Fruit fly (Drosophila melanogaster) whole organism, pupa: ENCODE data around the gene ND-B16.6.
"Not testable (repeated sequence)": the region's sequence is repeated elsewhere in the genome, so short reads cannot be mapped to it uniquely, and the experiment has no call there.

Experiments used
- CG10348 ChIP-seq: fragments of 200-800 bp; sonication (Bioruptor generic); IDR thresholded peaks from 2 replicates; pipeline ENCODE4 v1.3.6; 2022; ENCODE audit warnings: missing biosample characterization, missing genetic modification characterization
- CG12605 ChIP-seq: fragments of 200-800 bp; sonication (Bioruptor generic); IDR thresholded peaks from 2 replicates; pipeline ENCODE4 v1.3.6; 2022; ENCODE audit warnings: missing biosample characterization, missing genetic modification characterization
- CG13204 ChIP-seq: fragments of 200-800 bp; sonication (Bioruptor generic); optimal IDR thresholded peaks from 2 replicates; lab custom pipeline; 2018; ENCODE audit warnings: missing biosample characterization, mild to moderate bottlenecking, missing genetic modification characterization, moderate library complexity
- CG14655 ChIP-seq: fragments of 200-800 bp; sonication (Bioruptor generic); optimal IDR thresholded peaks from 3 replicates; lab custom pipeline; 2017; ENCODE audit warnings: mild to moderate bottlenecking, missing biosample characterization, missing genetic modification reagents, missing genetic modification characterization
- CG15710 ChIP-seq: fragments of 200-800 bp; sonication (Bioruptor generic); optimal IDR thresholded peaks from 2 replicates; lab custom pipeline; 2018; ENCODE audit warnings: missing biosample characterization, mild to moderate bottlenecking, missing genetic modification characterization, moderate library complexity
- CG17806 ChIP-seq: fragments of 200-800 bp; sonication (Bioruptor generic); optimal IDR thresholded peaks from 2 replicates; lab custom pipeline; 2018; ENCODE audit warnings: missing biosample characterization, mild to moderate bottlenecking, missing genetic modification characterization, moderate library complexity
- CG32121 ChIP-seq: fragments of 200-800 bp; sonication (Bioruptor generic); IDR thresholded peaks from 2 replicates; pipeline ENCODE4 v1.3.6; 2022; ENCODE audit warnings: missing biosample characterization, missing genetic modification characterization
- CG34367 ChIP-seq: fragments of 200-800 bp; sonication (Bioruptor generic); optimal IDR thresholded peaks from 2 replicates; lab custom pipeline; 2018; ENCODE audit warnings: missing biosample characterization, mild to moderate bottlenecking, missing genetic modification characterization
- CG4496 ChIP-seq: fragments of 200-800 bp; sonication (Bioruptor generic); IDR thresholded peaks from 3 replicates; pipeline ENCODE4 v1.3.6; 2022; ENCODE audit warnings: missing biosample characterization, missing genetic modification characterization
- CG8159 ChIP-seq: fragments of 200-800 bp; sonication (Bioruptor generic); optimal IDR thresholded peaks from 3 replicates; lab custom pipeline; 2018; ENCODE audit warnings: missing biosample characterization, mild to moderate bottlenecking, missing genetic modification characterization, moderate library complexity
- CG8301 ChIP-seq: fragments of 200-800 bp; sonication (Bioruptor generic); optimal IDR thresholded peaks from 2 replicates; lab custom pipeline; 2018; ENCODE audit warnings: missing biosample characterization, mild to moderate bottlenecking, missing genetic modification characterization
- CG9948 ChIP-seq: fragments of 200-800 bp; sonication (Bioruptor generic); optimal IDR thresholded peaks from 2 replicates; lab custom pipeline; 2018; ENCODE audit warnings: missing biosample characterization, mild to moderate bottlenecking, missing genetic modification characterization, moderate library complexity
- D1 ChIP-seq: fragments of 200-800 bp; sonication (Bioruptor generic); optimal IDR thresholded peaks from 2 replicates; lab custom pipeline; 2018; ENCODE audit warnings: missing biosample characterization, mild to moderate bottlenecking, missing genetic modification characterization, moderate library complexity
- EcR ChIP-seq: fragments of 200-800 bp; sonication (Bioruptor generic); optimal IDR thresholded peaks from 3 replicates; lab custom pipeline; 2019; ENCODE audit warnings: missing biosample characterization, missing genetic modification characterization, mild to moderate bottlenecking, moderate library complexity, missing genetic modification reagents
- Ets98B ChIP-seq: fragments of 200-800 bp; sonication (Bioruptor generic); IDR thresholded peaks from 2 replicates; pipeline ENCODE4 v1.3.6; 2022; ENCODE audit warnings: missing biosample characterization, missing genetic modification characterization
- Pif1A ChIP-seq: fragments of 200-800 bp; sonication (Bioruptor generic); optimal IDR thresholded peaks from 3 replicates; lab custom pipeline; 2016; ENCODE audit warnings: missing biosample characterization, missing genetic modification characterization
- Pif1B ChIP-seq: fragments of 200-800 bp; sonication (Bioruptor generic); optimal IDR thresholded peaks from 3 replicates; lab custom pipeline; 2016; ENCODE audit warnings: missing biosample characterization, missing genetic modification characterization
- Snoo ChIP-seq: fragments of 200-800 bp; sonication (Bioruptor generic); optimal IDR thresholded peaks from 3 replicates; lab custom pipeline; 2017; ENCODE audit warnings: missing biosample characterization, mild to moderate bottlenecking, missing genetic modification characterization, inconsistent platforms
- fd96Ca ChIP-seq: fragments of 200-800 bp; sonication (Bioruptor generic); IDR thresholded peaks from 3 replicates; pipeline ENCODE4 v1.3.6; 2022; ENCODE audit warnings: missing biosample characterization, missing genetic modification characterization
- gl ChIP-seq: fragments of 200-800 bp; sonication (Bioruptor generic); optimal IDR thresholded peaks from 2 replicates; lab custom pipeline; 2018; ENCODE audit warnings: missing biosample characterization, mild to moderate bottlenecking, missing genetic modification characterization
- rn ChIP-seq: fragments of 200-800 bp; sonication (Bioruptor generic); IDR thresholded peaks from 2 replicates; pipeline ENCODE4 v1.3.6; 2022; ENCODE audit warnings: missing biosample characterization, missing genetic modification characterization

ND-B16.6 gene

DNA sequence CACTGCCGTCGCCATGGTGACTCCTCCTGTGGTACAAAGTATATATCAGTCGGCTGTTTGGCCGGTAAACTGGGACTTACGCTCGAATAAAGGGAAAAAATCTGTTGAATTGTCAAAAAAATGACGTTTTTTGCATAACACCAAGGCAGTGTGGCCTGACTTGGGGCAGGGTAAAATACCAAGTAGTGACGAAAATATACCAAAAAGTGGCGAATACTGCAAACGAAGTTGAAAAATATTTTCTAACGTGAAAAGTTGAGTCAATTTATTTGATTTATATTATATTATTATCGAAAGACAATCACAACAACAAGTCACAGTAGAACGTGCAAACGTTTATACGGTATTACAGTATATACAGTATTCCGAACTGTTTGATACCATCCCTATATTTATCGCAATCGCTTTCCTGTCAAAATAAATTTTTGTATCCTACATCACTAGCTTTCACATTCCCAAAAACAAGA lies at the start of gene ND-B16.6, which contains the start of gene kdn:
ND-B16.6 (minus strand) TSS at position 189 of the 467 bp plus-strand sequence.
kdn (plus strand) TSS at position 417 of the 467 bp plus-strand sequence.
- TF ChIP-seq CG10348 (GFP tag; lab: Robert Waterston, UW), result no peak
- TF ChIP-seq gl, result no peak
- no peak for TF ChIP-seq D1 (tag; lab: Kevin White, UChicago)
- TF ChIP-seq rn (GFP tag; lab: Robert Waterston, UW), result no peak
- no peak for TF ChIP-seq fd96Ca (GFP tag; lab: Robert Waterston, UW)
- no peak for TF ChIP-seq CG8159 (tag; lab: Kevin White, UChicago)
- no peak for TF ChIP-seq Ets98B (GFP tag; lab: Robert Waterston, UW)

DNA sequence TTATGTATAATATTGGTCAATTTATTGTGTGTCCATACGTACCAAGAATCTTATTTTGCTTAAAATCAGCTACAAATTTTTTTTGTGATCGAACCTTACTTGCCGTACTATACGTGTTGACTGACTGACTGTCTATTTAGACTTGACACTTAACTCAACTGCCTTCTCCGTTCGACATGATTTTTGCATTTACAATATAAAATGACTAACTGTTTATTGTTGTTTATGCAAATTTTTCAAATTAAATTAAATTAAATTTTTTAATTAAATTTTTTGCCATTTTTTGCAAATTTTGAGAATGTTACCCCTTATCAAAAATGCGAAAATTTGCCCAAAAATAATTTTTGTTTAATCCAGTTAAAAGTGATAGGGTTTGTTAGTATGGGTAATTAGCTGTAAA lies 49.8 kb upstream of the ND-B16.6 start, which contains the start of gene CG33669:
CG33669 (minus strand) TSS at position 101 of the 400 bp plus-strand sequence.
- TF ChIP-seq CG12605, Ets98B, CG10348 (GFP tag; lab: Robert Waterston, UW): not testable (repeated sequence)

DNA sequence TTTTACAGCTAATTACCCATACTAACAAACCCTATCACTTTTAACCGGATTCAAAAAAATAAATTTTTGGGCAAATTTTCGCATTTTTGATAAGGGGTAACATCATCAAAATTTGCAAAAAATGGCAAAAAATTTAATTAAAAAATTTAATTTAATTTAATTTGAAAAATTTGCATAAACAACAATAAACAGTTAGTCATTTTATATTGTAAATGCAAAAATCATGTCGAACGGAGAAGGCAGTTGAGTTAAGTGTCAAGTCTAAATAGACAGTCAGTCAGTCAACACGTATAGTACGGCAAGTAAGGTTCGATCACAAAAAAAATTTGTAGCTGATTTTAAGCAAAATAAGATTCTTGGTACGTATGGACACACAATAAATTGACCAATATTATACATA lies 33.7 kb upstream of the ND-B16.6 start, which contains the start of gene CG33664:
CG33664 (plus strand) TSS at position 301 of the 400 bp plus-strand sequence.
- TF ChIP-seq Pif1B; CG4496 (GFP tag; lab: Robert Waterston, UW); CG34367: not testable (repeated sequence)
- TF ChIP-seq, all 21 proteins: peak for 0; not testable (repeated sequence) for 21

DNA sequence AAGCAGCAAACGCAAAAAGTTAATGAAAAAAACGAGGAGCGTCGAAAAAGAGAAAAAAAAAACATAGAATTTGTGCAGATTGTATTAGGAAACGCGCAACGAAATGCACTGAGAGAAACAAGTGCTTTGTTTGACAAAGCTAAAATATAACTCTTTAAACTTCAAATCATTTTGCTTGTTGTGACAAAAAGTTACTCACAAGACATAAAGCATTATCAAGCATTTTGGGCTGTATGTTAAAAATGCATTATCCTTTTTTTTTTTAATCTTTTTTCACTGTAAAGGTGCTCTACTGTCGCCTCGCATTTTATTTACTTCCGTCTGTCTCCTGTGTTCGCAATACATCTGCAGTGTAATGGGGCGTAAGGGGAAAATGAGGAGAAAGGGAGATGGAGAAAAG lies 26.5 kb upstream of the ND-B16.6 start:
- TF ChIP-seq Ets98B (GFP tag; lab: Robert Waterston, UW) (no peak), CG8159 (tag; lab: Kevin White, UChicago) (peak; percentile 12), gl (no peak), CG10348 (GFP tag; lab: Robert Waterston, UW) (no peak), CG13204 (GFP tag; lab: Kevin White, UChicago) (no peak), Pif1A (GFP tag; lab: Kevin White, UChicago) (no peak)

DNA sequence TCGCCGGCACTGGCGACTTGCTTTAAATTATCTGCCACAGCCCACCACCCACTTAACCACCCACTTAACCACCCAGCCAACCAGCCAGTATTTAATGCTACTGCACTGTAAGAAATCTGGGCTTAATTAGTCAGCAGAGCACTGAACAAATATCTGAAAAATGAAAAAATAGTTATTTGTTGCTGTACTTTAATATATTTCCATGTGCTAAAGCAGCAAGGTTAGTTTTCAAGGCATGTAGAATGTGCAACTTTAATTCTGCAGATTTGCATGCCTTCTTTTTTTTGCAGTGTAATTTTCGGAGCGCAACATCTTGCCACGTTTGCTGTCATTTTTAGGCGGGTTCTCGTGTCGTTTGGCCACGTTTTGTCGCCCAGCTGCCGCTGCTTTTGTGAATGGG lies 25.4 kb upstream of the ND-B16.6 start:
- no peak for TF ChIP-seq CG14655 (GFP tag; lab: Kevin White, UChicago)
- TF ChIP-seq CG8159 (tag; lab: Kevin White, UChicago), result peak; percentile 14
- TF ChIP-seq EcR (GFP tag; lab: Kevin White, UChicago), result no peak
- peak; percentile 30; the same call in 1 of the 3 replicates for TF ChIP-seq fd96Ca (GFP tag; lab: Robert Waterston, UW)
- TF ChIP-seq CG10348 (GFP tag; lab: Robert Waterston, UW), result no peak
- no peak for TF ChIP-seq Snoo (tag; lab: Kevin White, UChicago)
- no peak for TF ChIP-seq CG9948 (tag; lab: Kevin White, UChicago)
- TF ChIP-seq CG17806, result no peak
- TF ChIP-seq CG8301, result no peak
- no peak for TF ChIP-seq CG13204 (GFP tag; lab: Kevin White, UChicago)
- TF ChIP-seq CG34367, result no peak

DNA sequence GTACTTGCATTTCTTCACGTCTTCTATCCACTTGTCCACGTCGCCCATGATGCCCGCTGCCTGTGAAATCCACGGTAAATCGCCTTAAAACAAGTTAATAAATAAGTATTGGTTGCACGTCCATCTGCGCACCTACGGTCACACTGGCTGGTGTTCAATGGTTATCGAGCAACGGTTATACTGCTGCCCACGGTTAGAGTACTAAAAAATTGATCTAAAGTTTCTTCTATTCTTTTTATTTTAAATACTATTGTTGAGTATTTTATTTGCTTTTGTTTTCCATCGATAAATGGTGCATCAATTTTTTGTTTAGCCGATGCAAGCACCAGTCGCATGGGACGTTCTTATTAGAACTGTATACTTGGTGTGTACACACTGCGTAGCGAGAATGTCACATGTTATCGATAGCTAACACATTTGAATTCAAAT lies 22.6 kb upstream of the ND-B16.6 start, which contains the start of gene PpV:
PpV (minus strand) TSS at position 147 of the 429 bp plus-strand sequence.
- TF ChIP-seq rn (GFP tag; lab: Robert Waterston, UW) (no peak), CG15710 (tag; lab: Kevin White, UChicago) (peak; percentile 32), CG34367 (peak; percentile 13), fd96Ca (GFP tag; lab: Robert Waterston, UW) (no peak), CG8159 (tag; lab: Kevin White, UChicago) (no peak)

DNA sequence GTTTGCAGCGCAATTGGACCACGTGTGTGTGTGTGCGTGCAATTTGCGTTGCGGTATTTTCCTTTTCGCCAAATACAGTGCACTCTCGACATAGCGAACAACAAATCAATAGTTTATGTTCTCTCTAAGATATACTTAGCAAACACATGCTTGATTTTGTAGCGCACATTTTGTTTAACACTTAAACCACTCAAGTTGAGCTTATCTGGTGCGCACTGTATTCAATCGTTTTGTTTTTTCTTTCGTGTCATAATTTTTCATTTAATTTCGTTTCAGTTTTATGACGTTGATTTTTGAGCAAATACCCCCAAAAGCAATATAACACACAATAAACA lies 16.1 kb upstream of the ND-B16.6 start:
- TF ChIP-seq CG8301 (peak; percentile 88), CG8159 (tag; lab: Kevin White, UChicago) (peak; percentile 65), CG34367 (peak; percentile 71), CG32121 (peak; percentile 97), EcR (GFP tag; lab: Kevin White, UChicago) (no peak), D1 (tag; lab: Kevin White, UChicago) (no peak), rn (GFP tag; lab: Robert Waterston, UW) (peak; percentile 88), CG15710 (tag; lab: Kevin White, UChicago) (peak; percentile 79), CG14655 (GFP tag; lab: Kevin White, UChicago) (peak; percentile 86), Snoo (tag; lab: Kevin White, UChicago) (peak; percentile 90), CG17806 (peak; percentile 69), CG4496 (GFP tag; lab: Robert Waterston, UW) (peak; percentile 98), Ets98B (GFP tag; lab: Robert Waterston, UW) (peak; percentile 98), CG13204 (GFP tag; lab: Kevin White, UChicago) (no peak), gl (peak; percentile 51), CG9948 (tag; lab: Kevin White, UChicago) (peak; percentile 67), CG12605 (GFP tag; lab: Robert Waterston, UW) (peak; percentile 92), Pif1A (GFP tag; lab: Kevin White, UChicago) (peak; percentile 85), fd96Ca (GFP tag; lab: Robert Waterston, UW) (peak; percentile 97), Pif1B (peak; percentile 81), CG10348 (GFP tag; lab: Robert Waterston, UW) (peak; percentile 80)
